Worm (Caenorhabditis elegans): ENCODE measurements around the gene F17C11.2.

ce11 chrV:10970070-10970469 is 22.0 kb downstream of the F17C11.2 start, which contains the start of gene F17C11.22:
- no peak for TF ChIP-seq ets-7 (tag; optimal IDR thresholded peaks at IDR 0.05)
- no peak for TF ChIP-seq sea-1 (GFP tag; conservative IDR thresholded peaks at IDR 0.05)
- no peak for TF ChIP-seq hmg-4 (GFP tag; optimal IDR thresholded peaks at IDR 0.05)
- no peak for TF ChIP-seq ama-1 (optimal IDR thresholded peaks at IDR 0.05)
- no peak for TF ChIP-seq hnd-1 (tag; optimal IDR thresholded peaks at IDR 0.05)
- no peak for TF ChIP-seq tbx-11 (GFP tag; IDR thresholded peaks at IDR 0.05)
- no peak for TF ChIP-seq ceh-36 (tag; optimal IDR thresholded peaks at IDR 0.05)
- TF ChIP-seq hmbx-1 (tag; optimal IDR thresholded peaks at IDR 0.05), result no peak
- TF ChIP-seq flt-1 (GFP tag; IDR thresholded peaks at IDR 0.05), result no peak
- no peak for TF ChIP-seq ceh-13 (GFP tag; optimal IDR thresholded peaks at IDR 0.05)
- no peak for TF ChIP-seq aly-1 (tag; optimal IDR thresholded peaks at IDR 0.05)
- no peak for TF ChIP-seq tra-4 (tag; optimal IDR thresholded peaks at IDR 0.05)
- TF ChIP-seq pes-1 (GFP tag; IDR thresholded peaks at IDR 0.05), result no peak
- no peak for TF ChIP-seq B0310.2 (tag; optimal IDR thresholded peaks at IDR 0.05)
